Worm (Caenorhabditis elegans) whole organism, early embryonic: ENCODE data around the gene tag-124.
A peak's percentile ranks its signal among the peaks of the same experiment; 100 is the strongest.

ENCODE experiments used
- B0310.2 ChIP-seq: sonication (generic microtip); optimal IDR thresholded peaks from 2 replicates; lab custom pipeline; 2016; ENCODE audit warnings: mild to moderate bottlenecking, missing genetic modification characterization, missing compliant biosample characterization
- F13C5.2 ChIP-seq: sonication (generic microtip); optimal IDR thresholded peaks from 2 replicates; lab custom pipeline; 2017; ENCODE audit warnings: mild to moderate bottlenecking, missing genetic modification characterization, inconsistent platforms, missing compliant biosample characterization
- aly-1 ChIP-seq: sonication (generic microtip); optimal IDR thresholded peaks from 2 replicates; lab custom pipeline; 2016; ENCODE audit warnings: missing genetic modification characterization, missing compliant biosample characterization
- ama-1 ChIP-seq: fragments of 150-350 bp; optimal IDR thresholded peaks from 2 replicates; lab custom pipeline; 2014
- ceh-13 ChIP-seq: fragments of 200-800 bp; sonication (Bioruptor generic); optimal IDR thresholded peaks from 2 replicates; lab custom pipeline; 2018; ENCODE audit warnings: mild to moderate bottlenecking, missing genetic modification characterization, missing compliant biosample characterization
- ceh-36 ChIP-seq: sonication (generic microtip); optimal IDR thresholded peaks from 2 replicates; lab custom pipeline; 2016; ENCODE audit warnings: missing genetic modification characterization, inconsistent platforms, missing compliant biosample characterization
- ets-7 ChIP-seq: sonication (generic microtip); optimal IDR thresholded peaks from 2 replicates; lab custom pipeline; 2016; ENCODE audit warnings: missing genotype, missing genetic modification characterization, missing compliant biosample characterization
- flt-1 ChIP-seq: fragments of 200-800 bp; sonication (Bioruptor generic); IDR thresholded peaks from 2 replicates; pipeline ENCODE4 v1.3.6; 2022; ENCODE audit warnings: missing genetic modification characterization, missing compliant biosample characterization
- hmbx-1 ChIP-seq: sonication (generic microtip); optimal IDR thresholded peaks from 2 replicates; lab custom pipeline; 2016; ENCODE audit warnings: mild to moderate bottlenecking, missing genetic modification characterization, missing compliant biosample characterization
- hmg-4 ChIP-seq: fragments of 200-800 bp; sonication (Bioruptor generic); optimal IDR thresholded peaks from 2 replicates; lab custom pipeline; 2018; ENCODE audit warnings: mild to moderate bottlenecking, missing genetic modification characterization, missing compliant biosample characterization
- hnd-1 ChIP-seq: sonication (generic microtip); optimal IDR thresholded peaks from 2 replicates; lab custom pipeline; 2016; ENCODE audit warnings: missing genetic modification characterization, missing compliant biosample characterization
- pes-1 ChIP-seq: fragments of 200-800 bp; sonication (Bioruptor generic); IDR thresholded peaks from 2 replicates; pipeline ENCODE4 v1.3.6; 2022; ENCODE audit warnings: missing genetic modification reagents, missing genetic modification characterization, missing compliant biosample characterization
- scrt-1 ChIP-seq: fragments of 200-800 bp; sonication (Bioruptor generic); IDR thresholded peaks from 2 replicates; pipeline ENCODE4 v1.3.6; 2022; ENCODE audit warnings: missing genetic modification characterization, missing compliant biosample characterization
- sea-1 ChIP-seq: fragments of 200-800 bp; sonication (Bioruptor generic); conservative IDR thresholded peaks from 2 replicates; pipeline ENCODE4 v1.3.6; 2022; ENCODE audit warnings: missing genetic modification characterization, missing compliant biosample characterization
- tbx-11 ChIP-seq: fragments of 200-800 bp; sonication (Bioruptor generic); IDR thresholded peaks from 2 replicates; pipeline ENCODE4 v1.3.6; 2022; ENCODE audit warnings: missing genetic modification characterization, missing compliant biosample characterization
- tbx-37 ChIP-seq: fragments of 200-800 bp; sonication (Bioruptor generic); conservative IDR thresholded peaks from 2 replicates; pipeline ENCODE4 v1.3.6; 2022; ENCODE audit warnings: missing genetic modification reagents, missing genetic modification characterization, missing compliant biosample characterization
- tra-4 ChIP-seq: sonication (generic microtip); optimal IDR thresholded peaks from 2 replicates; lab custom pipeline; 2017; ENCODE audit warnings: missing genetic modification characterization, missing compliant biosample characterization

Gene tag-124

DNA sequence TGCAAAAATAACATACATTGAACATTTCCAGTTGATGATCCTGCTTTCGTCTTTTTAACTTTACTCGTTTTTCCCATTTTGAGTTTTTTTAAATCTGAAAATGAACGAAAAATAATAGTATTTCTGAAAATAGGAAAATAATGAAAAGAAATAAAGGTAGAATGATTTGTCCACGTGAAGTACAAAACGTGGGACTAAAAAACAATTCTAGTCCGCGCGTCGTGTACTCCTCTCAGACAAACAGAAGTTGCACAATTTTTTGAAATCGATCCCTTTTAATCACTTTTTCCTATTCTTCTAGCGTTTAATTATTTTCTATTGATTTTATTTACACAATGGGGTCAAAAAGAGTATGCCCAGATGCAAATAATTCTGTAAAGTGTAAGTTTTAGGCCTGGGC is at the start of gene tag-124, which contains the start of gene E02H1.1:
Gene tag-124 (plus strand): TSS at position 222 of the 400 bp plus-strand sequence.
Gene E02H1.1 (minus strand): TSS at position 94 of the 400 bp plus-strand sequence.
- no peak for TF ChIP-seq pes-1 (GFP tag; lab: Robert Waterston, UW)
- TF ChIP-seq tbx-37 (GFP tag; lab: Robert Waterston, UW) = peak; percentile 78
- no peak for TF ChIP-seq hmg-4 (GFP tag; lab: Kevin White, UChicago)
- TF ChIP-seq ceh-13 = no peak
- TF ChIP-seq scrt-1 (GFP tag; lab: Robert Waterston, UW) = no peak
- TF ChIP-seq F13C5.2 (tag; lab: Kevin White, UChicago) = peak; percentile 43
- no peak for TF ChIP-seq B0310.2 (tag; lab: Kevin White, UChicago)
- TF ChIP-seq hnd-1 (tag; lab: Kevin White, UChicago) = no peak

DNA sequence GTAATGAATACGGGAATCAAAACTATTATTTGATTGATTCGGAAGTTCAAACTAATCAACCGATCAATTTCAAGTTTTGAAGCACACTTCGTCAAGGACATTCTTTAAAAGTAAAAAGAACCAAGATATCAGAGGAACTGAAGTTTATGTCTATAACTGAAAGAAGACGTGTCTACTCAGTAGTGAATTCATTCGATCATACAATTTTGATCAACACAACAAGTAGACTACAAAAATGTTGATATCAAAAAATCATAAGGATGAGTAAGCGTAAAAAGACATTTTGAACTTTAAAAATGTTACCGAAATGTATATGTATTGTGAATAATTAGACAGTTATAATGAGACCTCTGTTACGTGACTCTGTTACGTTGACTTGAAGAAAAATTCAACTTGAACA is 48.3 kb upstream of the tag-124 start, which contains the start of gene sra-4:
Gene sra-4 (minus strand): TSS at position 101 of the 400 bp plus-strand sequence.
- TF ChIP-seq ceh-13 = no peak

DNA sequence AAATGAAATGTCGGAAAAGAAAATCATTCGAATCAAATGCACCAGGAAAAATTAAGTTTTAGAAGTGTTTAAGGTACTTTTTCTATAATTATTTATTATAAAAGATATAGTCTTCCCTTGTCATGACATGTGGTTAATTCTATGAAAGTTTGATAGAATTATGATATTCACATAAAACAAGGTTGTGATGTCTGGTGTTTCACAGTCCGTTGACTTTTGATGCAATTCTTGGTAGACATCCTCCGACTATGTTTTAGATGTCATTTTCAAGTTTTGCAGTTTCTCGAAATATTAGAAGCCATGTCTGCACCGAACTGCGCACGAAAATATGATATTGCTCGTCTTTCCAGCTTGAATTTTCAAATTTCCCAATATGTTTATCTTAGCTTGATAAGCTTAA is 46.7 kb upstream of the tag-124 start, which contains the start of gene sra-7:
Gene sra-7 (plus strand): TSS at position 301 of the 400 bp plus-strand sequence.
- TF ChIP-seq ets-7 (tag; lab: Kevin White, UChicago) (no peak), hnd-1 (tag; lab: Kevin White, UChicago) (no peak), pes-1 (GFP tag; lab: Robert Waterston, UW) (no peak), flt-1 (no peak)

DNA sequence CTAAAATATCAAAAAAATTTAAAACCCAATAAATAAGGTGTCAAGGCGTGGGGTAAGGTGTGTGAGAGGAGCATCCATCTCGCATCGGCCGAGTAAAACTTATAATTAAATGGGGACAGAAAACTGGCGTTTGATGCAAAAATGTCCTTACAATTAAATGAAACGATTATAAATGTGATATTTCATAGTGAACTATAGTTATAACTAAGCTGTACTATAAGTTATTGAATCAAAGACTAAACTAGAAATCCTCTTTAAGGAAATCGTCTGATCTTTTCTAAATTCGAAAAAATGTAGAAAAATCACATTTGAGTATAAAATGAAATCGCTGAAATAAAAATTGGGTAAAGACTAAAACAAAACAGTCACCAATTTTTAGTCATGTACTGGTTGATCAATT is 40.4 kb upstream of the tag-124 start, which contains the start of gene sra-6:
Gene sra-6 (minus strand): TSS at position 101 of the 400 bp plus-strand sequence.
- TF ChIP-seq ets-7 (tag; lab: Kevin White, UChicago) (no peak), scrt-1 (GFP tag; lab: Robert Waterston, UW) (no peak), hmbx-1 (tag; lab: Kevin White, UChicago) (no peak), F13C5.2 (tag; lab: Kevin White, UChicago) (no peak), hnd-1 (tag; lab: Kevin White, UChicago) (no peak), ama-1 (no peak), tbx-11 (GFP tag; lab: Robert Waterston, UW) (no peak), tbx-37 (GFP tag; lab: Robert Waterston, UW) (no peak), tra-4 (tag; lab: Kevin White, UChicago) (no peak), hmg-4 (GFP tag; lab: Kevin White, UChicago) (no peak)

DNA sequence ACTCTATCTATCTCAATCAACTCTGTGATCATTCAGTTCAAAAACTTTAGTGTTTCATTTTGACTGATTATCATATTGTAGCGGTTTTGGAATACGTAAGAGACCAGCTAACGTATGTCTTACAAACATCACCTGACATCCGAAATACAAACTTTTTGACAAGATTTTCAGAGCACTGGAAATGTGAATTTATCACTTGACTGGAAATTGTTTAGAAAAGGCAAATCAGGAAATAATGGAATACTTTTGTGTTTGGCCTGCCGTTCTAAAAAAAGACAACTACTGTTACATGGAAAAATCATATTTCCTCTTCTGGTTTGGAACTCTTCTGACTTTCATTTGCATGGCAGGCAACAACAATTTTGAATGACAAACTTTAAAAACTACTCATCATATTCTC is 39.6 kb upstream of the tag-124 start, which contains the start of gene F35H8.12:
Gene F35H8.12 (plus strand): TSS at position 301 of the 400 bp plus-strand sequence.
- TF ChIP-seq flt-1 (no peak), hmbx-1 (tag; lab: Kevin White, UChicago) (no peak), ama-1 (no peak), hmg-4 (GFP tag; lab: Kevin White, UChicago) (no peak), F13C5.2 (tag; lab: Kevin White, UChicago) (no peak), ceh-36 (tag; lab: Kevin White, UChicago) (no peak), scrt-1 (GFP tag; lab: Robert Waterston, UW) (no peak), aly-1 (tag; lab: Kevin White, UChicago) (no peak), sea-1 (GFP tag; lab: Robert Waterston, UW) (no peak), ceh-13 (no peak), pes-1 (GFP tag; lab: Robert Waterston, UW) (no peak), ets-7 (tag; lab: Kevin White, UChicago) (no peak), B0310.2 (tag; lab: Kevin White, UChicago) (no peak), tbx-37 (GFP tag; lab: Robert Waterston, UW) (no peak), hnd-1 (tag; lab: Kevin White, UChicago) (no peak), tra-4 (tag; lab: Kevin White, UChicago) (no peak)

DNA sequence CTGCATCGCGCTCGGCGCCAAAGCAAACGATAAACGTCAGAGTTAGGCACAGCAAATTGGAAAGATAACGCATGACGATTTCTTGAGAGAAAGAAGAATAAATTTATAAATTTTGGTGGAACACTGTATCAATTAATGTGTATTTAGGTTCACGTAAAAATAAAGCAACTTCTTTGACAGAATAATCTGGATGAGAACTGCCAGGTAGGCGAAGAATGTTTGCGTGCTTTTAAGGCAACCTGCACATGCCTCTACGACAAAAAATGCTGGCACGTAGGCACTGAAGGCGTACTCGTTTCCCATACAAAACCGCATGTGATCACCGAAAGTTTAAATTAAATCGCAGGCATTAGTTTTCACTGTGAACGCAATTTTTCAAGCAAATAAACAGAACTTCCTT is 37.9 kb upstream of the tag-124 start, which contains the start of gene F35H8.1:
Gene F35H8.1 (minus strand): TSS at position 101 of the 400 bp plus-strand sequence.
- TF ChIP-seq ceh-13 (no peak), hmg-4 (GFP tag; lab: Kevin White, UChicago) (no peak), hnd-1 (tag; lab: Kevin White, UChicago) (no peak), tbx-11 (GFP tag; lab: Robert Waterston, UW) (no peak), tbx-37 (GFP tag; lab: Robert Waterston, UW) (no peak), F13C5.2 (tag; lab: Kevin White, UChicago) (no peak), scrt-1 (GFP tag; lab: Robert Waterston, UW) (no peak), sea-1 (GFP tag; lab: Robert Waterston, UW) (no peak), tra-4 (tag; lab: Kevin White, UChicago) (no peak), ets-7 (tag; lab: Kevin White, UChicago) (no peak), ama-1 (no peak), flt-1 (no peak), hmbx-1 (tag; lab: Kevin White, UChicago) (no peak), aly-1 (tag; lab: Kevin White, UChicago) (no peak), ceh-36 (tag; lab: Kevin White, UChicago) (no peak), pes-1 (GFP tag; lab: Robert Waterston, UW) (no peak), B0310.2 (tag; lab: Kevin White, UChicago) (no peak)

DNA sequence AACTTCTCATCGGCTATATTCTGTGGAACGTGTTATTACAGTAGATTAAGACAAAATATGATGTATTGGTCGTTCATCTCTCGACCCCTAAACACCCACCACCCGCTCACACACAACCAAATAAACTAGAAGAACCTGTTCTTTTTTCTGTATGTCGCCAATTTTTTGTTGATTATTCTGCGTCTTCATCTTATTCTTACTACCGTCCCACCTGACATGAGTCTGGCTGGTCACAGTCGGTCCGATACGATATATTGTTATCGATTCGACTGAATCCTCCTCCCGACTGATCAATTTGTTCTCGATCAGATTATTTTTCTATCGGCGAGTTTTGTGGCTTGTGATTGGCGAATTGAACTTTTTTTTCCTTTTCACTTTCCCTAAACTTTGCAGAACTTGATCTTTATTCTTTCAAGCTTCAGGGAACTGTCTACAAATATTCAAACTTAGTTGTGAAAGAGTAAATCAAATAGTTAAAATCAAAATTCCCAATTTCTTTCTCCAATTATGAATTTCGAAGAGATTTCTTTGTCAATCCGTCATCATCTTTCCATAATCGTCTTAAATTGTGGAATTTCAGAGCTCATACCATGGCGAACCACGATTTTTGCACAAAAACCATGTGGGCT is 36.1 kb upstream of the tag-124 start, which contains the start of gene F35H8.2:
Gene F35H8.2 (plus strand): TSS at position 579 of the 629 bp plus-strand sequence.
- TF ChIP-seq F13C5.2 (tag; lab: Kevin White, UChicago) = no peak
- no peak for TF ChIP-seq tbx-37 (GFP tag; lab: Robert Waterston, UW)
- TF ChIP-seq flt-1 = no peak
- TF ChIP-seq hmg-4 (GFP tag; lab: Kevin White, UChicago) = no peak
- TF ChIP-seq tra-4 (tag; lab: Kevin White, UChicago) = no peak
- no peak for TF ChIP-seq B0310.2 (tag; lab: Kevin White, UChicago)
- TF ChIP-seq hmbx-1 (tag; lab: Kevin White, UChicago) = no peak
- TF ChIP-seq ceh-13 = no peak
- TF ChIP-seq sea-1 (GFP tag; lab: Robert Waterston, UW) = no peak
- no peak for TF ChIP-seq ceh-36 (tag; lab: Kevin White, UChicago)
- TF ChIP-seq pes-1 (GFP tag; lab: Robert Waterston, UW) = no peak
- TF ChIP-seq ets-7 (tag; lab: Kevin White, UChicago) = no peak
- TF ChIP-seq hnd-1 (tag; lab: Kevin White, UChicago) = no peak
- TF ChIP-seq aly-1 (tag; lab: Kevin White, UChicago) = no peak
- no peak for TF ChIP-seq ama-1
- TF ChIP-seq scrt-1 (GFP tag; lab: Robert Waterston, UW) = no peak
